Fruit fly (Drosophila melanogaster) whole organism, larva: Measurements from ENCODE around the gene sfl.

Experiments used
- noc ChIP-seq: fragments of 200-800 bp; sonication (Bioruptor generic); optimal IDR thresholded peaks from 3 replicates; lab custom pipeline; 2019; ENCODE audit warnings: missing biosample characterization, mild to moderate bottlenecking, missing genetic modification characterization, moderate library complexity

sfl gene

DNA sequence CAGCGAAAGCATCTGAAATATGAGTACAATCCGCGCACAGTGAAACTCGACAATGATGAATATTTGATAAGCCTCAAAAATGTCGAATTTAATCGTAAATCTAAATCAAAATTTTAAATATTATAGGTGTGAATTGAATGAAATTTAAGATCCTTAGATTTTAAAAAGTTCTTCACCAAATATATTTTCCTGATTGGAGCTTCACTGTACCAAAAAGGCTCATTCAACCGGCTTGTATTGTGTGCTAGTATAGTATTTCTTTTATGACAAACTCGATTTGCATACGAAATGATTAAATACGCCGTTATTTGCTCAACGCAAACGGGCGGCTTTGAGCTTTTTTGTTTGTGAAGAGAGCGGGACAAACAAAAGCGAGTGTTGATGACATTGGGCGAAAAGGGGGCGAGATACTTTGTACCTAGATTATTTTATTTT lies 57.5 kb downstream of the sfl start:
- peak; percentile 99 for TF ChIP-seq noc (tag; lab: Kevin White, UChicago)

DNA sequence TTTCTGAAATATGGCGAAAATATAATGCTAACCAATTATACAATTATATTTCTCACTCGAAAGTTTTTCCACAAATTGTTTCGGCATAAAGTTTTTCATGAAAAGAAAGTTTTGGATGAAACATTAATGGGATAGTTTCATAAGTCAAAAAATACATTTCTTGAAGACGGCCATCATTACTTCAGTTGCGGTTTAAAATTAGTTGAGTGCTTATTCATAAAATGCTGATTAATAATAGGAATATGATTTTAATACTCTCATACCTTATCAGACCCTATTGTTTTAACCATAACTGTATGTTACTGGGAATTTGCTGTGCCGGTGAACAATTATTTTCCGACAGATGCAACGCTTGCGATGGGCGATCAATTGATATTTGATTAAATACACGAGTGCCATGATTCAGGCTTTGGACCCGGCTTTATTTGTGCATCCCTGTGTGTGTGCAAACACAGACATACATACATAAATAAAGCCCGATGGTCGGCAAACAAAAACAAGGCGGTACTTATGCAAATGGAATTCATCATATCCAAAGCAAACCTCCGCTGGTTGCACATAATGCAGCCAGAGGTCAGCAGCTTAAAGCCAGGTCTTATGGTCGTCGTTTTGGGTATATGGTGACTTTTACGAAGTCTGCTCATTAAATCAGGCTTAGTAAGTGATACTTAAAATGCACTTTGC lies 58.7 kb downstream of the sfl start:
- TF ChIP-seq noc (tag; lab: Kevin White, UChicago) = no peak

DNA sequence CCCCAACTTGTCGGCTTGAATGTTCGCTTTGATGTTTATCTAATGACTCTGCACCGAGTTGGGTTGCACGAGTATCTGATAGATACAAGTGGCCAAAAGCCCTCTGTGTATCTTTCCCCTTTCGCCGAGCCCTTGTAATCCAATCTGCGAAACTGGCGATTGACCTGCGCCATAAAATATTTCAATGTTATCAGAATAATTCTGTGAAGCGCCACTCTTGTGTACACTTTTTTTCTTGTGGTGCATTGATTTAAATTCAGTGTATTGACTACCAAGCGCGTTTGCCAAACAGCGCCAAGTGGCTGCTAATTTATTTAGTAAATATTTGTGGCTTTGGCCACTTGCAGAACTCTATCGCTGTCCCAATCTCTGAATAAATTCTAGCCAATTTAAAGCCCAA lies 60.7 kb downstream of the sfl start:
- peak; percentile 6 for TF ChIP-seq noc (tag; lab: Kevin White, UChicago)

DNA sequence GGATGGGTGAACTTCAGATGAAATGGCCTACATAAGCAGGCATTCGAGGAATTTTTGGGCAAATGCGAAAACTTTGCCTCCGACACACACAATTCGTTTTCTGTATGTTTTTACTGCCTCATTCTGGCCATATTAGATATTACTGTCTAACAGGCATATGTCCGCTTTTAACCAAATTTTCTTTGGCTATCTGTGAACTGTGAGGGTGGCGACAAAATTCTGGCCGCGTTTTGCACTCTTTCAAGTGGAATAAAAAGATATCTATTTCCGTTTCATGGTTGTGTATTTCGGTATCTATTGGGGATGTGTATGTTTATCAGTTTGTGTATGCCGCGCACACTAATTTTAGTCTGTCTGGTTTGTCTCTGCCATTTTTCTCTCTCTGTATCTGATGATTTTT lies 63.0 kb downstream of the sfl start:
- no peak for TF ChIP-seq noc (tag; lab: Kevin White, UChicago)

DNA sequence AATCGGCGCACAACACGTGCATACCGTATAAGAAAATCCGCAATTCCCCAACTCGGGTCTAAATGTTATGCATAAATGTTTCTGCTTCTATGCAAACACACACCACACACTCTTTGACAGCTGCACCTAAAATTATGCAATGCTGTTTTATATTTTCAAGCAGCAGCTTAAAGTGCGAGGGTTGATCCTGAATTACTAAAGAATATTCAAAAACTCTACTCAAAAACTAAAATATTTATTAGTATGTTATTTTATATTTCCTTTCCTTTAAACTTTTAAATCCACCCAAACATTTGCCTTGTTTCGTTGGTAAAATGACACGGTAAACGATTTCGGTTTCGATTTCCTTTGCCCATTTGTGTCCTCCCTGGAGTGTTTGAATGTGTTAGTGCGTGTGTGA lies 65.6 kb downstream of the sfl start:
- TF ChIP-seq noc (tag; lab: Kevin White, UChicago) = no peak

DNA sequence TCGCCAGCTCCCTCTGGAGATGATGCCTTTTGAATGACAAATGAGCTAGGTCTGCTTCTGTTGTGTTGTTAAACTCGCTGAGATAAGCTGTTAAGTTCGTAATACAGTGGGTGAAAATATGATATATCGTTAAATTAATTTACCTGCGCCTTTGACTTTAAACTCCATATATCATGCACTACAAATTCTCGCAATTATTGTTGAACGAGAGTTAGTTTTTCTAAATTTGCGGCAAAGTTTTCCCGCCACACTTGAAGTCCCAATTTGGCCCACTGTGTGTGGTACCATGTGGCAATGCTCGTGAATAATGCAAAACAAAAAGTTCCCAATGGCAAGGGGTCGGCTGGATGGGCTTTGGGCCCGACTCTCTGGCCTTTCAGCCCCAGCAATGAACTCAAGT lies 81.2 kb downstream of the sfl start:
- no peak for TF ChIP-seq noc (tag; lab: Kevin White, UChicago)

DNA sequence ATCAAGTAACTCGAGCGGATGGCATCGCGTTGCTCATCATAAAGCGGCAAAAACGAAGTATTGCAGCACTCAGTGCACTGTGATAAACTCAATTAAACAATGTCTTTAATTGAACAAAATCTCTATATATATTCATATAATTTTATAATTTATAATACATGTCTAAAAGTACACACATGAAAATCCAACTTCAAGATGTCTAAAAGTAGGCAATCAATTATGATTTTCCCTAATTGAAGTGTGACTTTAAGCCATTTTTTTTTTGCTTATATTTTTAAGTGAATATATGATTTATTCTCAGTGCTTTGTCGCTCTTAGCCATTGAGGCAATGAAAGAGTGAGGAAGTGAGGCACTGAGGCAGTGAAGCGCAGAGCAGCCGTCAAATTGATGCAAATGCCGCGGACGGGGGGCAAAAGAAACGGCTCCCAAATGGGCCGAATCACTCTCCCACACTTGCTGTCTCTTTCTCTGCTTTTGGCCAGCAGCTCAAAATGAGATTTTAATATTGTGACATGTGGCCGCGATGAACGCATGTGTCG lies 81.9 kb downstream of the sfl start:
- TF ChIP-seq noc (tag; lab: Kevin White, UChicago) = no peak

DNA sequence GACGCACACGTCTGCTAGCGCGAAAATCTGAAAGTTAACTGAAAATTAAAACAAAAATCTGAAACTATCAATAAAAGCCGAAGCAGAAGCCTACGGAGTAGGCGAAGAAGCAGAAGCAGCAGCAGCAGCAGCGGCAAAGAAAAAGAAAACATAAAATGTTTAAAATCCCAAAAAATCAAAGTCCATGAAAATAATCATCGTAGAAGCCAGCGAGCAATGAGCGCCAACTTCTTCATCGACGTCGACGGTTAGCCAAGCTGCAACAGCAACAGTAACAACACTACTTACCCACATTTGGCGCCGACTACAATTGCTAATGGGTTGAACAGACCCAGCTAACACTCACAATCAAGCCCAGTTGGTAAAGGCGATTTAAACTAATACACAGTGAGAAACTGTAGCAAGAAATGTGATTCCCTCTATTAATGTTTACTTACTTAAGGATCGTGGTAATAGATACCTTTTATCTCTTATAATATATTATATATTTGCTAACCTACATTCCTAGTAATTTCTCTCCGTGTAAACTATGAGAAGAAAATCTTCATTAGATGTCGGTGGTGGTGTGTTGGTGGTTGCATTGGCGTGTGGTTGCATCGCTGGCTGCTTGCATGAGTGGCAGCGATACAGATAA lies 94.1 kb downstream of the sfl start, which contains the start of gene jv:
Gene jv, minus strand, starts transcription at position 51 of the 634 bp plus-strand sequence.
- TF ChIP-seq noc (tag; lab: Kevin White, UChicago) = no peak
